Worm (Caenorhabditis elegans): ENCODE data around the gene pph-1.

DNA sequence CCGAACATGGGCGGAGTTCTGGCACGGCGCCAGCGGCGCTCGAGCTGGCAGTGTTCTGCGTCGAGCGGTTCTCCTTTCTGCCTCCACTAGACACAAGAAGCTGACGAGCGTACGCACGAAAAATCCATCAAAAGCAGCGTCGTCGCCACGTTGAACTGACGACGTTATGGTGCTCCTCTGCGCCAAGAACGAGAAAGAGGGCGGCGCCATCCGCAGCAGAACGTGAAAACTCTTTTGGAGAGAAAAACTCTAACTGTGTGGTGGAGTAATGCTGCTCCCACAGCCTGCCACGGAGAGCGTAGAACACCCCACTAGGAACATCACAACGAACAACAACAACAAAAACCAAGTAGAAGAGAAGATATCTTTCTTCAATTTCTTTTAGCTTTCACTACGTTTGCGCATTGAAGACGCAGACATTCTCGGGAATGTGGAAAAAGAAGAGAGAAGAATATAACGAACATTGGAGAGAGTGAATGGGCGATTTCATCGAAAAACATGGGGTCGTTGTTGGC lies 19.6 kb downstream of the pph-1 start:
- no peak for TF ChIP-seq ztf-4 (tag; optimal IDR thresholded peaks at IDR 0.05)
- TF ChIP-seq lin-11 (tag; optimal IDR thresholded peaks at IDR 0.05): peak; percentile 32
- no peak for TF ChIP-seq peb-1 (tag; optimal IDR thresholded peaks at IDR 0.05)
- no peak for TF ChIP-seq ama-1 (optimal IDR thresholded peaks at IDR 0.05)
- TF ChIP-seq ceh-82 (tag; optimal IDR thresholded peaks at IDR 0.05): no peak
- TF ChIP-seq nhr-11 (tag; optimal IDR thresholded peaks at IDR 0.05): no peak
- TF ChIP-seq nhr-237 (tag; optimal IDR thresholded peaks at IDR 0.05): no peak
- no peak for TF ChIP-seq ceh-16 (tag; optimal IDR thresholded peaks at IDR 0.05)
- TF ChIP-seq nhr-12 (tag; optimal IDR thresholded peaks at IDR 0.05): no peak
- TF ChIP-seq lin-13 (GFP tag; optimal IDR thresholded peaks at IDR 0.05): no peak
- TF ChIP-seq unc-55 (GFP tag; optimal IDR thresholded peaks at IDR 0.05): peak; percentile 32
